Fruit fly (Drosophila melanogaster) whole organism, embryonic: ENCODE measurements around the gene CG7551.

ENCODE experiments used
- Ada2b ChIP-seq: fragments of 200-800 bp; sonication (Bioruptor generic); IDR thresholded peaks from 2 replicates; pipeline ENCODE4 v1.3.6; 2022; ENCODE audit warnings: missing biosample characterization, missing genetic modification characterization
- Blimp-1 ChIP-seq: fragments of 200-800 bp; sonication (Bioruptor generic); optimal IDR thresholded peaks from 3 replicates; lab custom pipeline; 2018; ENCODE audit warnings: missing biosample characterization, missing genetic modification characterization, mild to moderate bottlenecking, moderate library complexity, missing genetic modification reagents
- CG10147 ChIP-seq: fragments of 200-800 bp; sonication (Bioruptor generic); optimal IDR thresholded peaks from 2 replicates; lab custom pipeline; 2019; ENCODE audit warnings: missing biosample characterization, mild to moderate bottlenecking, missing genetic modification characterization, moderate library complexity
- CG1024 ChIP-seq: fragments of 200-800 bp; sonication (Bioruptor generic); IDR thresholded peaks from 2 replicates; pipeline ENCODE4 v1.3.6; 2022; ENCODE audit warnings: missing biosample characterization, missing genetic modification characterization
- CG11093 ChIP-seq: fragments of 200-800 bp; sonication (Bioruptor generic); IDR thresholded peaks from 3 replicates; pipeline ENCODE4 v1.3.6; 2022; ENCODE audit warnings: missing biosample characterization, missing genetic modification characterization
- CG12155 ChIP-seq: fragments of 200-800 bp; sonication (Bioruptor generic); optimal IDR thresholded peaks from 3 replicates; lab custom pipeline; 2016; ENCODE audit warnings: missing biosample characterization, missing genetic modification characterization
- CG12236 ChIP-seq: fragments of 200-800 bp; sonication (Bioruptor generic); optimal IDR thresholded peaks from 2 replicates; lab custom pipeline; 2016; ENCODE audit warnings: missing biosample characterization, missing genetic modification characterization
- CG12299 ChIP-seq: fragments of 200-800 bp; sonication (Bioruptor generic); optimal IDR thresholded peaks from 2 replicates; lab custom pipeline; 2018; ENCODE audit warnings: missing biosample characterization, mild to moderate bottlenecking, missing genetic modification characterization
- CG14710 ChIP-seq: fragments of 200-800 bp; sonication (Bioruptor generic); optimal IDR thresholded peaks from 3 replicates; lab custom pipeline; 2019; ENCODE audit warnings: missing biosample characterization, mild to moderate bottlenecking, missing genetic modification characterization, moderate library complexity
- CG14860 ChIP-seq: fragments of 200-800 bp; sonication (Bioruptor generic); IDR thresholded peaks from 3 replicates; pipeline ENCODE4 v1.3.6; 2022; ENCODE audit warnings: missing biosample characterization, missing genetic modification characterization; ENCODE audit not compliant: partially characterized antibody
- CG15696 ChIP-seq: fragments of 200-800 bp; sonication (Bioruptor generic); optimal IDR thresholded peaks from 2 replicates; lab custom pipeline; 2019; ENCODE audit warnings: missing biosample characterization, mild to moderate bottlenecking, missing genetic modification characterization, moderate library complexity
- CG17385 ChIP-seq: fragments of 200-800 bp; sonication (Bioruptor generic); optimal IDR thresholded peaks from 3 replicates; lab custom pipeline; 2018; ENCODE audit warnings: missing biosample characterization, mild to moderate bottlenecking, missing genetic modification characterization
- CG1832 ChIP-seq: fragments of 200-800 bp; sonication (Bioruptor generic); optimal IDR thresholded peaks from 2 replicates; lab custom pipeline; 2017; ENCODE audit warnings: missing biosample characterization, mild to moderate bottlenecking, missing genetic modification characterization, inconsistent platforms
- CG18476 ChIP-seq: fragments of 200-800 bp; sonication (Bioruptor generic); optimal IDR thresholded peaks from 2 replicates; lab custom pipeline; 2016; ENCODE audit warnings: missing biosample characterization, mild to moderate bottlenecking, missing genetic modification characterization
- CG2116 ChIP-seq: fragments of 200-800 bp; sonication (Bioruptor generic); optimal IDR thresholded peaks from 3 replicates; lab custom pipeline; 2018; ENCODE audit warnings: missing biosample characterization, mild to moderate bottlenecking, missing genetic modification characterization
- CG2120 ChIP-seq: fragments of 200-800 bp; sonication (Bioruptor generic); optimal IDR thresholded peaks from 3 replicates; lab custom pipeline; 2016; ENCODE audit warnings: missing biosample characterization, missing genetic modification characterization
- CG2202 ChIP-seq: fragments of 200-800 bp; sonication (Bioruptor generic); optimal IDR thresholded peaks from 2 replicates; lab custom pipeline; 2018; ENCODE audit warnings: missing biosample characterization, mild to moderate bottlenecking, missing genetic modification characterization
- CG30403 ChIP-seq: fragments of 200-800 bp; sonication (Bioruptor generic); optimal IDR thresholded peaks from 3 replicates; lab custom pipeline; 2016; ENCODE audit warnings: missing biosample characterization, missing genetic modification characterization
- CG3163 ChIP-seq: fragments of 200-800 bp; sonication (Bioruptor generic); optimal IDR thresholded peaks from 3 replicates; lab custom pipeline; 2016; ENCODE audit warnings: missing biosample characterization, missing genetic modification characterization
- CG32772 ChIP-seq: fragments of 200-800 bp; sonication (Bioruptor generic); IDR thresholded peaks from 2 replicates; pipeline ENCODE4 v1.3.6; 2022; ENCODE audit warnings: missing biosample characterization, missing genetic modification characterization
- CG3281 ChIP-seq: fragments of 200-800 bp; sonication (Bioruptor generic); optimal IDR thresholded peaks from 3 replicates; lab custom pipeline; 2017; ENCODE audit warnings: missing biosample characterization, mild to moderate bottlenecking, missing genetic modification characterization
- CG33213 ChIP-seq: fragments of 200-800 bp; sonication (Bioruptor generic); optimal IDR thresholded peaks from 3 replicates; lab custom pipeline; 2016; ENCODE audit warnings: missing biosample characterization, missing genetic modification characterization
- CG6689 ChIP-seq: fragments of 200-800 bp; sonication (Bioruptor generic); IDR thresholded peaks from 2 replicates; pipeline ENCODE4 v1.3.6; 2022; ENCODE audit warnings: missing biosample characterization, missing genetic modification characterization
- CG7372 ChIP-seq: fragments of 200-800 bp; sonication (Bioruptor generic); IDR thresholded peaks from 2 replicates; pipeline ENCODE4 v1.3.6; 2022; ENCODE audit warnings: missing biosample characterization, missing genetic modification characterization
- CG7745 ChIP-seq: fragments of 200-800 bp; sonication (Bioruptor generic); optimal IDR thresholded peaks from 2 replicates; lab custom pipeline; 2018; ENCODE audit warnings: missing biosample characterization, mild to moderate bottlenecking, missing genetic modification characterization, moderate library complexity
- CG7839 ChIP-seq: fragments of 200-800 bp; sonication (Bioruptor generic); optimal IDR thresholded peaks from 3 replicates; lab custom pipeline; 2018; ENCODE audit warnings: missing biosample characterization, mild to moderate bottlenecking, missing genetic modification characterization, moderate library complexity
- CkIIα-i1 ChIP-seq: fragments of 200-800 bp; sonication (Bioruptor generic); IDR thresholded peaks from 2 replicates; pipeline ENCODE4 v1.3.6; 2022; ENCODE audit warnings: missing biosample characterization, missing genetic modification characterization
- Doc3 ChIP-seq: fragments of 200-800 bp; sonication (Bioruptor generic); IDR thresholded peaks from 3 replicates; pipeline ENCODE4 v1.3.6; 2022; ENCODE audit warnings: missing biosample characterization, missing genetic modification characterization; ENCODE audit not compliant: partially characterized antibody
- Drgx ChIP-seq: fragments of 200-800 bp; sonication (Bioruptor generic); IDR thresholded peaks from 2 replicates; pipeline ENCODE4 v1.3.6; 2022; ENCODE audit warnings: missing biosample characterization, missing genetic modification characterization
- E2f1 ChIP-seq: fragments of 200-800 bp; sonication (Bioruptor generic); IDR thresholded peaks from 2 replicates; pipeline ENCODE4 v1.3.6; 2022; ENCODE audit warnings: missing biosample characterization, missing genetic modification characterization
- Fer1 ChIP-seq: fragments of 200-800 bp; sonication (Bioruptor generic); optimal IDR thresholded peaks from 2 replicates; lab custom pipeline; 2017; ENCODE audit warnings: missing biosample characterization, mild to moderate bottlenecking, missing genetic modification characterization
- Hr39 ChIP-seq: fragments of >200 bp; optimal IDR thresholded peaks from 2 replicates; lab custom pipeline; 2017
- Lhr ChIP-seq: fragments of 200-800 bp; sonication (Bioruptor generic); optimal IDR thresholded peaks from 3 replicates; lab custom pipeline; 2017; ENCODE audit warnings: mild to moderate bottlenecking, missing biosample characterization, missing genetic modification reagents, missing genetic modification characterization
- NK7.1 ChIP-seq: fragments of 200-800 bp; sonication (Bioruptor generic); optimal IDR thresholded peaks from 3 replicates; lab custom pipeline; 2016; ENCODE audit warnings: missing biosample characterization, missing genetic modification characterization
- Nf-YB ChIP-seq: fragments of 200-800 bp; sonication (Bioruptor generic); optimal IDR thresholded peaks from 3 replicates; lab custom pipeline; 2019; ENCODE audit warnings: missing biosample characterization, mild to moderate bottlenecking, missing genetic modification characterization, moderate library complexity
- TFAM ChIP-seq: fragments of 200-800 bp; sonication (Bioruptor generic); optimal IDR thresholded peaks from 2 replicates; lab custom pipeline; 2017; ENCODE audit warnings: missing biosample characterization, missing genetic modification characterization, inconsistent platforms
- al ChIP-seq: fragments of 200-800 bp; sonication (Bioruptor generic); IDR thresholded peaks from 2 replicates; pipeline ENCODE4 v1.3.6; 2022; ENCODE audit warnings: missing biosample characterization, missing genetic modification characterization
- ewg ChIP-seq: fragments of 200-800 bp; sonication (Bioruptor generic); optimal IDR thresholded peaks from 3 replicates; lab custom pipeline; 2017; ENCODE audit warnings: mild to moderate bottlenecking, missing biosample characterization, missing genetic modification reagents, missing genetic modification characterization
- fru ChIP-seq: fragments of >200 bp; optimal IDR thresholded peaks from 2 replicates; lab custom pipeline; 2017
- gcm2 ChIP-seq: fragments of 200-800 bp; sonication (Bioruptor generic); optimal IDR thresholded peaks from 2 replicates; lab custom pipeline; 2016; ENCODE audit warnings: missing biosample characterization, missing genetic modification characterization
- grn ChIP-seq: fragments of 200-800 bp; sonication (Bioruptor generic); optimal IDR thresholded peaks from 3 replicates; lab custom pipeline; 2017; ENCODE audit warnings: missing biosample characterization, missing genetic modification characterization
- h ChIP-seq: fragments of >200 bp; optimal IDR thresholded peaks from 2 replicates; lab custom pipeline; 2017
- ind ChIP-seq: fragments of 200-800 bp; sonication (Bioruptor generic); optimal IDR thresholded peaks from 3 replicates; lab custom pipeline; 2016; ENCODE audit warnings: missing biosample characterization, missing genetic modification characterization
- ken ChIP-seq: fragments of 200-800 bp; sonication (Bioruptor generic); IDR thresholded peaks from 3 replicates; pipeline ENCODE4 v1.3.6; 2022; ENCODE audit warnings: missing biosample characterization, missing genetic modification characterization
- lov ChIP-seq, 2 experiments: fragments of 200-800 bp in 1 of 2; fragments of >200 bp in 1 of 2; sonication (Bioruptor generic) in 1 of 2; IDR thresholded peaks in 1 of 2; optimal IDR thresholded peaks in 1 of 2; 2 replicates in 1 of 2; 3 replicates in 1 of 2; pipeline versions ENCODE4 v1.3.6 to Lab custom; 2017 to 2022; ENCODE audit warnings: missing biosample characterization in 1 of 2, missing genetic modification characterization in 1 of 2
- otp ChIP-seq: fragments of 200-800 bp; sonication (Bioruptor generic); IDR thresholded peaks from 3 replicates; pipeline ENCODE4, ENCODE4 v1.3.6; 2022; ENCODE audit warnings: missing biosample characterization, missing genetic modification characterization
- prd ChIP-seq, 3 experiments: fragments of >200 bp in 2 of 3; fragments of 200-800 bp in 1 of 3; sonication (Bioruptor generic) in 1 of 3; optimal IDR thresholded peaks in 2 of 3; IDR thresholded peaks in 1 of 3; 2 replicates in 2 of 3; 3 replicates in 1 of 3; pipeline versions ENCODE4 v1.3.6 to Lab custom; 2017 to 2022; ENCODE audit warnings: missing biosample characterization in 1 of 3, missing genetic modification characterization in 1 of 3
- schlank ChIP-seq: fragments of 200-800 bp; sonication (Bioruptor generic); optimal IDR thresholded peaks from 2 replicates; lab custom pipeline; 2018; ENCODE audit warnings: missing biosample characterization, mild to moderate bottlenecking, missing genetic modification characterization
- slp2 ChIP-seq: fragments of 200-800 bp; sonication (Bioruptor generic); optimal IDR thresholded peaks from 2 replicates; lab custom pipeline; 2016; ENCODE audit warnings: missing biosample characterization, missing genetic modification characterization
- so ChIP-seq: fragments of 200-800 bp; sonication (Bioruptor generic); IDR thresholded peaks from 3 replicates; pipeline ENCODE4 v1.3.6; 2022; ENCODE audit warnings: missing biosample characterization, missing genetic modification characterization
- z ChIP-seq: fragments of 200-800 bp; sonication (Bioruptor generic); IDR thresholded peaks from 3 replicates; pipeline ENCODE4 v1.3.6; 2022; ENCODE audit warnings: missing biosample characterization, missing genetic modification characterization

Gene CG7551

DNA sequence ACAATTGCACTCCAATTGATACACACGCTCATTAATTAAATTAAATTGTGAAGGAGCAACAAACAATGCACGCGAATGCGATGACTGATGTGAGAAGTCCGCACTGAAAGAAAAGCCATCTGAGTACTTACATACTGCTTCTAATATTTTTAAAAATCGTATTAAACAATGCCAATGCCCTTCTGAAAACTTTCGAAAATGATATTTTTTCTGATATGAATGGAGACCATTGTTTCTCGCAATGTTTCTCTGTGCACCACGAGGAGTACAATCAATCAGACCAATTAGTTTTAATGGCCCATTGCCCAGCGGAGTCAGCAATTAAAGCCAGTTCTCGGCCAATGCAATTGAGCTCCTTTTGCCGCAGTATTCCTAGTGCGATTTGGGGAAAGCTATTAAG lies 25.1 kb upstream of the CG7551 start (continued):
- no peak for TF ChIP-seq CG12299 (tag; lab: Kevin White, UChicago)
- TF ChIP-seq otp (GFP tag; lab: Robert Waterston, UW): 0 out of 3 replicates have a peak, but pooled peaks have one; percentile 25
- no peak for TF ChIP-seq CG10147 (GFP tag; lab: Kevin White, UChicago)
- no peak for TF ChIP-seq h (lab: Kevin White, UChicago)
- TF ChIP-seq prd (optimal IDR thresholded peaks at IDR 0.05; lab: Kevin White, UChicago): no peak
- peak; percentile 70 for TF ChIP-seq prd (GFP tag; IDR thresholded peaks at IDR 0.05; lab: Robert Waterston, UW)
- TF ChIP-seq CG6689 (GFP tag; lab: Robert Waterston, UW): peak; percentile 28; the same call in 1 of the 2 replicates
- TF ChIP-seq CG33213: no peak
- no peak for TF ChIP-seq ind (GFP tag; lab: Kevin White, UChicago)
- peak; percentile 12 for TF ChIP-seq CG7839 (tag; lab: Kevin White, UChicago)
- no peak for TF ChIP-seq Lhr (GFP tag; lab: Kevin White, UChicago)
- TF ChIP-seq grn: no peak
- no peak for TF ChIP-seq schlank
- TF ChIP-seq CG2202 (tag; lab: Kevin White, UChicago): no peak
- no peak for TF ChIP-seq al (GFP tag; lab: Robert Waterston, UW)
- peak; percentile 45; the same call in 1 of the 2 replicates for TF ChIP-seq Ada2b (GFP tag; lab: Robert Waterston, UW)
- no peak for TF ChIP-seq TFAM (GFP tag; lab: Kevin White, UChicago)
- no peak for TF ChIP-seq Nf-YB (GFP tag; lab: Kevin White, UChicago)
- no peak; the same call in 1 of the 2 replicates for TF ChIP-seq CG1024 (GFP tag; lab: Robert Waterston, UW)
- peak; percentile 8; the same call in 1 of the 2 replicates for TF ChIP-seq E2f1 (GFP tag; lab: Robert Waterston, UW)
- peak; percentile 18 for TF ChIP-seq CG15696 (tag; lab: Kevin White, UChicago)
- no peak for TF ChIP-seq CG2116 (GFP tag; lab: Kevin White, UChicago)
- 0 out of 2 replicates have a peak, but pooled peaks have one; percentile 10 for TF ChIP-seq CG32772 (GFP tag; lab: Robert Waterston, UW)
- TF ChIP-seq CG3163 (GFP tag; lab: Kevin White, UChicago): no peak
- no peak for TF ChIP-seq gcm2 (GFP tag; lab: Kevin White, UChicago)
- peak; percentile 20 for TF ChIP-seq CG30403 (GFP tag; lab: Kevin White, UChicago)
- TF ChIP-seq ken (GFP tag; lab: Robert Waterston, UW): no peak
- TF ChIP-seq z (GFP tag; lab: Robert Waterston, UW): no peak
- no peak for TF ChIP-seq CG2120 (GFP tag; lab: Kevin White, UChicago)
- TF ChIP-seq NK7.1 (GFP tag; lab: Kevin White, UChicago): no peak
- TF ChIP-seq CkIIα-i1 (GFP tag; lab: Robert Waterston, UW): no peak
- no peak for TF ChIP-seq CG12236 (GFP tag; lab: Kevin White, UChicago)
- TF ChIP-seq fru: no peak
- peak; percentile 50 for TF ChIP-seq Drgx
- no peak for TF ChIP-seq CG17385
- TF ChIP-seq so: no peak
- TF ChIP-seq slp2: peak; percentile 15
- TF ChIP-seq Fer1 (GFP tag; lab: Kevin White, UChicago): no peak
- no peak for TF ChIP-seq Hr39 (lab: Kevin White, UChicago)
- no peak for TF ChIP-seq CG11093
- no peak for TF ChIP-seq lov (optimal IDR thresholded peaks at IDR 0.05; lab: Kevin White, UChicago)
- TF ChIP-seq lov (GFP tag; IDR thresholded peaks at IDR 0.05; lab: Robert Waterston, UW): 0 out of 3 replicates have a peak, but pooled peaks have one; percentile 17
- TF ChIP-seq CG12155 (GFP tag; lab: Kevin White, UChicago): no peak
- no peak for TF ChIP-seq Doc3 (GFP tag; lab: Robert Waterston, UW)
- no peak for TF ChIP-seq CG1832 (GFP tag; lab: Kevin White, UChicago)
- TF ChIP-seq CG14860 (GFP tag; lab: Robert Waterston, UW): no peak
- no peak for TF ChIP-seq CG7745 (tag; lab: Kevin White, UChicago)
- TF ChIP-seq CG18476 (GFP tag; lab: Kevin White, UChicago): no peak
- no peak for TF ChIP-seq CG7372 (GFP tag; lab: Robert Waterston, UW)
- TF ChIP-seq ewg (GFP tag; lab: Kevin White, UChicago): no peak
- peak; percentile 18 for TF ChIP-seq Blimp-1 (GFP tag; lab: Kevin White, UChicago)
- TF ChIP-seq CG3281 (GFP tag; lab: Kevin White, UChicago): no peak
- no peak for TF ChIP-seq CG14710
